Fruit fly (Drosophila melanogaster) Kc167 (cell line): ENCODE data around the gene Gr10a.

Source experiments
- Myc ChIP-seq: fragments of >200 bp; optimal IDR thresholded peaks from 2 replicates; lab custom pipeline; 2017; ENCODE audit warnings: missing external identifiers
- Sin3A ChIP-seq: fragments of >200 bp; optimal IDR thresholded peaks from 2 replicates; lab custom pipeline; 2018; ENCODE audit warnings: missing external identifiers
- psq ChIP-seq: fragments of >200 bp; optimal IDR thresholded peaks from 2 replicates; lab custom pipeline; 2017; ENCODE audit warnings: missing external identifiers

dm6 chrX:11371613-11372012, 45.6 kb downstream of the Gr10a start:
- TF ChIP-seq psq (lab: Kevin White, UChicago) (no peak), Myc (lab: Kevin White, UChicago) (no peak), Sin3A (lab: Kevin White, UChicago) (no peak)
